Worm (Caenorhabditis elegans): ENCODE results near the gene C33E10.10.

DNA sequence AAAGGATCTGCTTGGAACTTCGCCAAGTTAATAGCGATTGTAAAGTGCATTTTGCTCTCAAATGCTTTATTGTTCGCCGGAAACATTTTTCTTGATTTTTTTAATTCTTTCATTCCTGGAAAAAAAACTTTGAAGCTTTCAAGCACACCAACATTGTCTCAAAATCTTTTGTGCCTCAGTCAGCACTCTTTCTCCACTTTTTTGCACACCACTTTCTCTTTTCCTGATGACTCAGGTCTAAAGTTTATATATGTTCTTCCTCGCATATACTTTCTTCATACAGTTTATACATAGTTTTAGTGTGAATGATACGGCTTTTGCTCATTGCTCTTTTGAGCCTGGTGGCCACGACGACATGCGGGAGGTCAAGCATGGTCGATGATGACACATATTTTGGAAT, 32.0 kb upstream of the C33E10.10 start, which contains the start of gene C53C11.5:
- TF ChIP-seq nhr-102 (tag; optimal IDR thresholded peaks at IDR 0.05) (no peak), madf-5 (GFP tag; IDR thresholded peaks at IDR 0.05) (no peak)
